Fruit fly (Drosophila melanogaster) whole organism, embryonic: Measurements from ENCODE around the gene alien.

Experiments used
- Abd-B ChIP-seq: fragments of 200-800 bp; sonication (Bioruptor generic); optimal IDR thresholded peaks from 2 replicates; lab custom pipeline; 2018; ENCODE audit warnings: missing biosample characterization, mild to moderate bottlenecking, missing genetic modification characterization, moderate library complexity
- Bteb2 ChIP-seq: fragments of 200-800 bp; sonication (Bioruptor generic); optimal IDR thresholded peaks from 2 replicates; lab custom pipeline; 2016; ENCODE audit warnings: missing biosample characterization, missing genetic modification characterization
- CG10209 ChIP-seq: fragments of 200-800 bp; sonication (Bioruptor generic); optimal IDR thresholded peaks from 3 replicates; lab custom pipeline; 2017; ENCODE audit warnings: missing biosample characterization, mild to moderate bottlenecking, missing genetic modification characterization, missing genetic modification reagents
- CG10431 ChIP-seq: fragments of 200-800 bp; sonication (Bioruptor generic); optimal IDR thresholded peaks from 3 replicates; lab custom pipeline; 2018; ENCODE audit warnings: missing biosample characterization, mild to moderate bottlenecking, missing genetic modification characterization
- CG10959 ChIP-seq: fragments of 200-800 bp; sonication (Bioruptor generic); IDR thresholded peaks from 2 replicates; pipeline ENCODE4 v1.3.6; 2022; ENCODE audit warnings: missing biosample characterization, missing genetic modification characterization
- CG15601 ChIP-seq: fragments of 200-800 bp; sonication (Bioruptor generic); optimal IDR thresholded peaks from 3 replicates; lab custom pipeline; 2019; ENCODE audit warnings: missing biosample characterization, mild to moderate bottlenecking, missing genetic modification characterization, moderate library complexity
- CG1647 ChIP-seq: fragments of 200-800 bp; sonication (Bioruptor generic); optimal IDR thresholded peaks from 3 replicates; lab custom pipeline; 2016; ENCODE audit warnings: missing biosample characterization, missing genetic modification characterization
- CG16813 ChIP-seq: fragments of 200-800 bp; sonication (Bioruptor generic); IDR thresholded peaks from 3 replicates; pipeline ENCODE4 v1.3.6; 2022; ENCODE audit warnings: missing biosample characterization, missing genetic modification characterization; ENCODE audit not compliant: partially characterized antibody
- CG17912 ChIP-seq: fragments of 200-800 bp; sonication (Bioruptor generic); optimal IDR thresholded peaks from 2 replicates; lab custom pipeline; 2018; ENCODE audit warnings: missing biosample characterization, mild to moderate bottlenecking, missing genetic modification characterization
- CG18764 ChIP-seq: fragments of 200-800 bp; sonication (Bioruptor generic); optimal IDR thresholded peaks from 3 replicates; lab custom pipeline; 2016; ENCODE audit warnings: missing biosample characterization, missing genetic modification characterization
- CG2116 ChIP-seq: fragments of 200-800 bp; sonication (Bioruptor generic); optimal IDR thresholded peaks from 3 replicates; lab custom pipeline; 2018; ENCODE audit warnings: missing biosample characterization, mild to moderate bottlenecking, missing genetic modification characterization
- CG30431 ChIP-seq: fragments of 200-800 bp; sonication (Bioruptor generic); optimal IDR thresholded peaks from 2 replicates; lab custom pipeline; 2017; ENCODE audit warnings: missing biosample characterization, missing genetic modification characterization
- CG3995 ChIP-seq: fragments of 200-800 bp; sonication (Bioruptor generic); optimal IDR thresholded peaks from 3 replicates; lab custom pipeline; 2016; ENCODE audit warnings: missing biosample characterization, missing genetic modification characterization
- CG5180 ChIP-seq: fragments of 200-800 bp; sonication (Bioruptor generic); optimal IDR thresholded peaks from 3 replicates; lab custom pipeline; 2017; ENCODE audit warnings: missing biosample characterization, missing genetic modification characterization, mild to moderate bottlenecking, moderate library complexity, missing genetic modification reagents
- CG6272 ChIP-seq: fragments of 200-800 bp; sonication (Bioruptor generic); IDR thresholded peaks from 2 replicates; pipeline ENCODE4 v1.3.6; 2022; ENCODE audit warnings: missing biosample characterization, missing genetic modification characterization
- CG6791 ChIP-seq: fragments of 200-800 bp; sonication (Bioruptor generic); IDR thresholded peaks from 3 replicates; pipeline ENCODE4 v1.3.6; 2022; ENCODE audit warnings: missing biosample characterization, missing genetic modification characterization; ENCODE audit not compliant: partially characterized antibody
- CG6854 ChIP-seq: fragments of 200-800 bp; sonication (Bioruptor generic); optimal IDR thresholded peaks from 3 replicates; lab custom pipeline; 2017; ENCODE audit warnings: missing biosample characterization, mild to moderate bottlenecking, missing genetic modification characterization
- CG9817 ChIP-seq: fragments of 200-800 bp; sonication (Bioruptor generic); optimal IDR thresholded peaks from 2 replicates; lab custom pipeline; 2018; ENCODE audit warnings: missing biosample characterization, mild to moderate bottlenecking, missing genetic modification characterization, moderate library complexity
- CG9932 ChIP-seq: fragments of 200-800 bp; sonication (Bioruptor generic); IDR thresholded peaks from 2 replicates; pipeline ENCODE4 v1.3.6; 2022; ENCODE audit warnings: missing biosample characterization, missing genetic modification characterization
- CTCF ChIP-seq: fragments of 200-800 bp; sonication (Bioruptor generic); optimal IDR thresholded peaks from 2 replicates; lab custom pipeline; 2017; ENCODE audit warnings: missing biosample characterization, mild to moderate bottlenecking, missing genetic modification characterization, moderate library complexity
- Camta ChIP-seq: fragments of 200-800 bp; sonication (Bioruptor generic); optimal IDR thresholded peaks from 2 replicates; lab custom pipeline; 2016; ENCODE audit warnings: missing biosample characterization, missing genetic modification characterization
- Deaf1 ChIP-seq: fragments of 200-800 bp; optimal IDR thresholded peaks from 3 replicates; lab custom pipeline; 2019; ENCODE audit warnings: missing biosample characterization, mild to moderate bottlenecking, missing genetic modification characterization, moderate library complexity
- H15 ChIP-seq: fragments of 200-800 bp; sonication (Bioruptor generic); IDR thresholded peaks from 3 replicates; pipeline ENCODE4 v1.3.6; 2022; ENCODE audit warnings: missing biosample characterization, missing genetic modification characterization
- HHEX ChIP-seq: fragments of 200-800 bp; sonication (Bioruptor generic); optimal IDR thresholded peaks from 3 replicates; lab custom pipeline; 2017; ENCODE audit warnings: missing biosample characterization, mild to moderate bottlenecking, missing genetic modification characterization, missing genetic modification reagents
- HLH4C ChIP-seq: fragments of 200-800 bp; sonication (Bioruptor generic); IDR thresholded peaks from 3 replicates; pipeline ENCODE4 v1.3.6; 2022; ENCODE audit warnings: missing biosample characterization, missing genetic modification characterization; ENCODE audit not compliant: partially characterized antibody
- Max ChIP-seq: fragments of 200-800 bp; sonication (Bioruptor generic); optimal IDR thresholded peaks from 2 replicates; lab custom pipeline; 2016; ENCODE audit warnings: missing biosample characterization, mild to moderate bottlenecking, missing genetic modification characterization
- NFAT ChIP-seq: fragments of 200-800 bp; sonication (Bioruptor generic); IDR thresholded peaks from 2 replicates; pipeline ENCODE4 v1.3.6; 2022; ENCODE audit warnings: missing biosample characterization, missing genetic modification characterization
- PHDP ChIP-seq: fragments of 200-800 bp; sonication (Bioruptor generic); optimal IDR thresholded peaks from 3 replicates; lab custom pipeline; 2018; ENCODE audit warnings: missing biosample characterization, mild to moderate bottlenecking, missing genetic modification characterization, moderate library complexity
- Scr ChIP-seq: fragments of 200-800 bp; sonication (Bioruptor generic); IDR thresholded peaks from 2 replicates; pipeline ENCODE4 v1.3.6; 2022; ENCODE audit warnings: missing biosample characterization, missing genetic modification characterization; ENCODE audit not compliant: partially characterized antibody
- Sox100B ChIP-seq: fragments of 200-800 bp; sonication (Bioruptor generic); optimal IDR thresholded peaks from 3 replicates; lab custom pipeline; 2018; ENCODE audit warnings: missing biosample characterization, mild to moderate bottlenecking, missing genetic modification characterization
- Tbp ChIP-seq: fragments of >200 bp; optimal IDR thresholded peaks from 2 replicates; lab custom pipeline; 2018; ENCODE audit warnings: missing biosample characterization, missing genetic modification characterization
- Xrp1 ChIP-seq: fragments of 200-800 bp; sonication (Bioruptor generic); IDR thresholded peaks from 2 replicates; pipeline ENCODE4 v1.3.6; 2022; ENCODE audit warnings: missing biosample characterization, missing genetic modification characterization
- abd-A ChIP-seq: fragments of 200-800 bp; sonication (Bioruptor generic); optimal IDR thresholded peaks from 3 replicates; lab custom pipeline; 2019; ENCODE audit warnings: missing biosample characterization, mild to moderate bottlenecking, missing genetic modification characterization, moderate library complexity
- ato ChIP-seq: fragments of 200-800 bp; sonication (Bioruptor generic); IDR thresholded peaks from 2 replicates; pipeline ENCODE4 v1.3.6; 2022; ENCODE audit warnings: missing biosample characterization, missing genetic modification characterization; ENCODE audit not compliant: partially characterized antibody
- bbx ChIP-seq: fragments of 200-800 bp; sonication (Bioruptor generic); IDR thresholded peaks from 2 replicates; pipeline ENCODE4 v1.3.6; 2022; ENCODE audit warnings: missing biosample characterization, missing genetic modification characterization; ENCODE audit not compliant: partially characterized antibody
- disco-r ChIP-seq: fragments of 200-800 bp; sonication (Bioruptor generic); optimal IDR thresholded peaks from 2 replicates; lab custom pipeline; 2016; ENCODE audit warnings: missing biosample characterization, missing genetic modification characterization
- emc ChIP-seq: fragments of 200-800 bp; sonication (Bioruptor generic); optimal IDR thresholded peaks from 2 replicates; lab custom pipeline; 2016; ENCODE audit warnings: missing biosample characterization, missing genetic modification characterization
- hbn ChIP-seq: fragments of 200-800 bp; sonication (Bioruptor generic); IDR thresholded peaks from 2 replicates; pipeline ENCODE4 v1.3.6; 2022; ENCODE audit warnings: missing biosample characterization, missing genetic modification characterization; ENCODE audit not compliant: partially characterized antibody
- jumu ChIP-seq: fragments of 200-800 bp; sonication (Bioruptor generic); optimal IDR thresholded peaks from 3 replicates; lab custom pipeline; 2016; ENCODE audit warnings: missing biosample characterization, missing genetic modification characterization
- kay ChIP-seq: fragments of 200-800 bp; sonication (Bioruptor generic); optimal IDR thresholded peaks from 2 replicates; lab custom pipeline; 2016; ENCODE audit warnings: missing biosample characterization, missing genetic modification characterization
- knrl ChIP-seq: fragments of 200-800 bp; sonication (Bioruptor generic); IDR thresholded peaks from 3 replicates; pipeline ENCODE4 v1.3.6; 2022; ENCODE audit warnings: missing biosample characterization, missing genetic modification characterization; ENCODE audit not compliant: partially characterized antibody
- mam ChIP-seq: fragments of 200-800 bp; sonication (Bioruptor generic); optimal IDR thresholded peaks from 3 replicates; lab custom pipeline; 2016; ENCODE audit warnings: missing biosample characterization, missing genetic modification characterization
- otp ChIP-seq: fragments of 200-800 bp; sonication (Bioruptor generic); IDR thresholded peaks from 3 replicates; pipeline ENCODE4, ENCODE4 v1.3.6; 2022; ENCODE audit warnings: missing biosample characterization, missing genetic modification characterization
- pb ChIP-seq: fragments of 200-800 bp; sonication (Bioruptor generic); optimal IDR thresholded peaks from 3 replicates; lab custom pipeline; 2016; ENCODE audit warnings: missing biosample characterization, missing genetic modification characterization
- pros ChIP-seq: fragments of 200-800 bp; sonication (Bioruptor generic); optimal IDR thresholded peaks from 3 replicates; lab custom pipeline; 2019; ENCODE audit warnings: missing biosample characterization, mild to moderate bottlenecking, missing genetic modification characterization, moderate library complexity
- psq ChIP-seq: fragments of 200-800 bp; sonication (Bioruptor generic); optimal IDR thresholded peaks from 2 replicates; lab custom pipeline; 2017; ENCODE audit warnings: missing biosample characterization, missing genetic modification characterization
- tx ChIP-seq: fragments of 200-800 bp; sonication (Bioruptor generic); optimal IDR thresholded peaks from 2 replicates; lab custom pipeline; 2016; ENCODE audit warnings: missing biosample characterization, missing genetic modification characterization

alien gene

DNA sequence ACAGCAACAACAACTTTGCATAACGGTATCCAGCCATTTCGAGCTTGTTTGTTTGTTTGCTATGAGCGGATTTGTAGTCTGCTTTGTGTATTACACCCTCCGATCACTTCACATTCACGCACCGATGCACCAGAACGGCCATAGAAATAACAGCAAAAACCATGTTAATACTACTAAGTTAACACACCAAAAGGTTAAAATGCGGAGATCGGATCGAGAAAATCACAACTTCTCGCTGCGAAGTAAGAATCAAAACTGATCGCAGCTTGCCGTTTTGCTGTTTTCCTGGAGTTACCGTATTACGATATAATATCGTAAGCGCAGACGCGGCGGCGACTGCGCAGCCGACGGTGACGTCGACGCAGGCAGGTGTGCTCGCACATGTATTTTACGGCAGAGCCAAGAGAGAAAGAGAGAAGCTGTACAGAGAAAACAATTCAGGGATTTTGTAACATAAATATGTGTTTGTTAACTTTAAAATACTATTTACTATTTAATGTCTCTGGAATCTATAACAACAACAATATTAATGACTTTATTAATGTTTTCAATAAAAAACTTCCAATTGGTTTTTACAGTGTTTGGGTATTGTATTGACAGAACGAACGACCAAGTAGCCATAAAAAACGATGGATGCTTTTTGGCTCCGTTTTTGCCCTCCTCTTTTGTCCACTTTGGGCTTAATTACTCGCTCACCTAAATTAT is 12.4 kb downstream of the alien start, which contains the start of gene CG13101 (continued):
- TF ChIP-seq CG9932 (GFP tag; lab: Robert Waterston, UW) = peak; percentile 93
- TF ChIP-seq CG10209 = peak; percentile 89
- TF ChIP-seq CG10431 (GFP tag; lab: Kevin White, UChicago) = peak; percentile 55
- peak; percentile 89 for TF ChIP-seq HHEX (GFP tag; lab: Kevin White, UChicago)
- no peak for TF ChIP-seq CG17912 (GFP tag; lab: Kevin White, UChicago)
- no peak for TF ChIP-seq CG6791 (GFP tag; lab: Robert Waterston, UW)
- peak; percentile 86 for TF ChIP-seq otp (GFP tag; lab: Robert Waterston, UW)
- TF ChIP-seq CG6854 (GFP tag; lab: Kevin White, UChicago) = peak; percentile 87
- peak; percentile 70 for TF ChIP-seq mam (GFP tag; lab: Kevin White, UChicago)
- TF ChIP-seq bbx (GFP tag; lab: Robert Waterston, UW) = no peak
- peak; percentile 96 for TF ChIP-seq PHDP
- no peak for TF ChIP-seq ato (GFP tag; lab: Robert Waterston, UW)
- peak; percentile 75 for TF ChIP-seq CG5180 (GFP tag; lab: Kevin White, UChicago)
- no peak for TF ChIP-seq hbn
- peak; percentile 61 for TF ChIP-seq tx (GFP tag; lab: Kevin White, UChicago)
- peak; percentile 89 for TF ChIP-seq Sox100B (GFP tag; lab: Kevin White, UChicago)
- peak; percentile 85 for TF ChIP-seq CG10959 (GFP tag; lab: Robert Waterston, UW)
- peak; percentile 50 for TF ChIP-seq CTCF (GFP tag; lab: Kevin White, UChicago)
- TF ChIP-seq abd-A (tag; lab: Kevin White, UChicago) = peak; percentile 24

DNA sequence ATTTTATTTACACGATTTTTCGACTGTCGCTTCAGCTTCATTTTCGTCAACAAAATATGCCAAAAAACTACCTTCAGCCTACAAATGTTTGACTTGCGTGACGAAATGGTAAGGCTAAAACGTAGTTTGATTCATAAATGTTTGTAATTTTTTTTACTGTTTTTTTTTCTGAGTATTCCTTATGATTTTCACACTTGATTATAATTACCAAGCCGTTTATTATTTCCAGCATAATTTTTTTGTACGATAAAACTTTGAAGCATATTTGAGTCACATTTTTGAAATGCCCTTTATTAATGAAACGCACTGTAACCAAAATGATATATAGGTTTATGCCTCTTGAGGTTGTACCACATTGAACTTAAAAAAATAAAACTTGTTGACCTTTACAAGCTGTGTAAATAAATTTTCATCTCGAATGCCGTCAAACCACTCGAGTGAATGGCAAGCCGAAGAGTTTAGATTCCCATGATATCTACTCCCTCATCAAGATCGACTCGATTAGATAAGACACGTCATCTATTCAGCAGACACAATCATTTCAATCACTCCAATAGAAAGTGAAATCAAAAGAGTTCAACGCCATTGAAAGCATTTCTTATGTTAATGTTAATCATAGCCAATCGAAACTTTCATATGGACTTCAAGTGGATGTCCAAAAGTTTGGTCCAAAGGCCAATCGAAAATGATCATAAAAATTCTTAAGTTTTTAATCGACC is 14.4 kb downstream of the alien start:
- TF ChIP-seq Max (peak; percentile 14), CG9817 (tag; lab: Kevin White, UChicago) (peak; percentile 46), Deaf1 (tag; lab: Kevin White, UChicago) (no peak), CG1647 (GFP tag; lab: Kevin White, UChicago) (no peak), H15 (GFP tag; lab: Robert Waterston, UW) (no peak; the same call in 2 of the 3 replicates), Camta (no peak), jumu (GFP tag; lab: Kevin White, UChicago) (no peak), CG3995 (no peak), HLH4C (no peak), Abd-B (GFP tag; lab: Kevin White, UChicago) (peak; percentile 28), knrl (no peak), Scr (GFP tag; lab: Robert Waterston, UW) (no peak), CTCF (GFP tag; lab: Kevin White, UChicago) (no peak), Xrp1 (peak; percentile 38; the same call in 1 of the 2 replicates), psq (GFP tag; lab: Kevin White, UChicago) (no peak), pros (GFP tag; lab: Kevin White, UChicago) (no peak), CG6272 (GFP tag; lab: Robert Waterston, UW) (no peak), CG16813 (GFP tag; lab: Robert Waterston, UW) (no peak), CG30431 (GFP tag; lab: Kevin White, UChicago) (no peak), emc (GFP tag; lab: Kevin White, UChicago) (no peak), CG2116 (GFP tag; lab: Kevin White, UChicago) (no peak), CG18764 (no peak), Tbp (no peak), kay (GFP tag; lab: Kevin White, UChicago) (peak; percentile 19), pb (GFP tag; lab: Kevin White, UChicago) (peak; percentile 27), CG15601 (no peak), NFAT (GFP tag; lab: Robert Waterston, UW) (peak; percentile 28; the same call in 1 of the 2 replicates), disco-r (GFP tag; lab: Kevin White, UChicago) (no peak), Bteb2 (GFP tag; lab: Kevin White, UChicago) (peak; percentile 34)
